Worm (Caenorhabditis elegans) whole organism, young adult: ENCODE measurements around the gene fipr-25.

Experiments
- K11D2.4 ChIP-seq: fragments of 200-800 bp; sonication (Bioruptor generic); IDR thresholded peaks from 2 replicates; pipeline ENCODE4 v1.3.6; 2022; ENCODE audit warnings: missing genetic modification reagents, missing genetic modification characterization, missing compliant biosample characterization
- ama-1 ChIP-seq, 3 experiments: fragments of 150-350 bp in 1 of 3; sonication (generic microtip) in 2 of 3; optimal IDR thresholded peaks; 2 replicates each; lab custom pipeline; 2014 to 2018; ENCODE audit warnings: missing biosample characterization in 2 of 3, missing genetic modification characterization in 2 of 3, missing genetic modification reagents in 2 of 3
- egl-44 ChIP-seq: fragments of 200-800 bp; sonication (Bioruptor generic); IDR thresholded peaks from 2 replicates; pipeline ENCODE4 v1.3.6; 2022; ENCODE audit warnings: missing genetic modification reagents, missing genetic modification characterization, missing compliant biosample characterization
- ets-4 ChIP-seq: fragments of 200-800 bp; sonication (Bioruptor generic); optimal IDR thresholded peaks from 2 replicates; lab custom pipeline; 2018; ENCODE audit warnings: mild to moderate bottlenecking, missing genetic modification characterization, missing compliant biosample characterization
- mxl-1 ChIP-seq: sonication (generic microtip); optimal IDR thresholded peaks from 2 replicates; lab custom pipeline; 2016; ENCODE audit warnings: missing genetic modification characterization, missing compliant biosample characterization
- nfya-2 ChIP-seq: fragments of 200-800 bp; sonication (Bioruptor generic); IDR thresholded peaks from 2 replicates; pipeline ENCODE4 v1.3.6; 2022; ENCODE audit warnings: missing genetic modification reagents, missing genetic modification characterization, missing compliant biosample characterization
- unc-62 ChIP-seq: fragments of 150-350 bp; optimal IDR thresholded peaks from 2 replicates; lab custom pipeline; 2014; ENCODE audit warnings: missing biosample characterization, missing genetic modification reagents, missing genetic modification characterization
- ztf-6 ChIP-seq: fragments of 200-800 bp; sonication (Bioruptor generic); IDR thresholded peaks from 2 replicates; pipeline ENCODE4 v1.3.6; 2022; ENCODE audit warnings: missing genetic modification reagents, missing genetic modification characterization, missing compliant biosample characterization

DNA sequence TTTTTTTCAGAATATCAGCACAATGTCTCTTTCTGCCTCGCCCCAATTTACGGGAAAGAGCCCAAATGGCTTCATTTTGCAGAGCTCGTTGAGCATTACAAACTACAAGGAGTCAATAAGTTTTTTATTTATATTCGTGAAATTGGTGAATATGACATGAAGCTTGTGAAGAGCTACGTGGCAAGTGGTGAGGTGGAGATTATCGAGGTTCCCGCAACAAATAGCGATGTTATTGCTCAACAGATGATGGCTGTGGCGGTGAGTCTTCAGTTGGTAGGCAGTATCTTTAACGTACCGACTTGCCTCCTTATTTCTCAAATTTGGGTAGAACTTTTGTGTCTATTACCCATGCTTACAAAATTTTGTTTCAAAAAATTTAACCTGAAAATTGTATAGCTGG lies 28.7 kb upstream of the fipr-25 start:
- TF ChIP-seq unc-62 (GFP tag; lab: Kevin White, UChicago) (no peak), ztf-6 (GFP tag; lab: Robert Waterston, UW) (no peak), mxl-1 (tag; lab: Kevin White, UChicago) (no peak), nfya-2 (GFP tag; lab: Robert Waterston, UW) (no peak), ets-4 (GFP tag; lab: Kevin White, UChicago) (no peak), K11D2.4 (no peak), ama-1 (optimal IDR thresholded peaks at IDR 0.05; lab: Kevin White, UChicago) (no peak), ama-1 (GFP tag; optimal IDR thresholded peaks at IDR 0.05; lab: Kevin White, UChicago) (no peak), egl-44 (GFP tag; lab: Robert Waterston, UW) (no peak)
